Worm (Caenorhabditis elegans): ENCODE data around the gene rsp-7.

- TF ChIP-seq zag-1 (tag; optimal IDR thresholded peaks at IDR 0.05) (no peak), ztf-11 (tag; optimal IDR thresholded peaks at IDR 0.05) (no peak), R02D3.7 (tag; optimal IDR thresholded peaks at IDR 0.05) (no peak), ZK546.5 (tag; optimal IDR thresholded peaks at IDR 0.05) (no peak), nhr-237 (tag; optimal IDR thresholded peaks at IDR 0.05) (no peak), mdl-1 (tag; optimal IDR thresholded peaks at IDR 0.05) (no peak), egl-27 (tag; optimal IDR thresholded peaks at IDR 0.05) (no peak), elt-3 (tag; optimal IDR thresholded peaks at IDR 0.05) (no peak), ceh-82 (tag; optimal IDR thresholded peaks at IDR 0.05) (no peak)
Measured at ce11 chrII:10704575-10705170, 45.7 kb downstream of the rsp-7 start, which contains the start of gene col-39.

Data from whole organism, L3 larva.